Worm (Caenorhabditis elegans) whole organism, mixed stage, embryonic: ENCODE measurements around the gene srbc-75.

Source experiments
- bed-3 ChIP-seq: fragments of 200-800 bp; sonication (Bioruptor generic); optimal IDR thresholded peaks from 3 replicates; lab custom pipeline; 2018; ENCODE audit warnings: mild to moderate bottlenecking, missing genetic modification characterization, moderate library complexity, missing compliant biosample characterization
- elt-1 ChIP-seq: sonication (generic microtip); optimal IDR thresholded peaks from 2 replicates; lab custom pipeline; 2017; ENCODE audit warnings: missing genetic modification characterization, mild to moderate bottlenecking, missing compliant biosample characterization, antibody characterized with exemption, moderate library complexity, borderline replicate concordance; ENCODE audit not compliant: insufficient read depth
- lin-13 ChIP-seq: fragments of 150-350 bp; optimal IDR thresholded peaks from 2 replicates; lab custom pipeline; 2014; ENCODE audit warnings: missing biosample characterization, missing genetic modification characterization
- nhr-2 ChIP-seq: fragments of 150-350 bp; optimal IDR thresholded peaks from 2 replicates; lab custom pipeline; 2014; ENCODE audit warnings: missing biosample characterization, missing genetic modification characterization
- nhr-237 ChIP-seq: fragments of 150-350 bp; optimal IDR thresholded peaks from 2 replicates; lab custom pipeline; 2014; ENCODE audit warnings: missing biosample characterization, missing genetic modification characterization
- nhr-76 ChIP-seq: sonication (generic microtip); optimal IDR thresholded peaks from 2 replicates; lab custom pipeline; 2017; ENCODE audit warnings: missing biosample characterization, missing genetic modification characterization
- pha-4 ChIP-seq: fragments of 150-350 bp; optimal IDR thresholded peaks from 2 replicates; lab custom pipeline; 2018; ENCODE audit warnings: missing biosample characterization, missing genetic modification reagents, missing genetic modification characterization
- tbx-8 ChIP-seq: fragments of 200-800 bp; sonication (Bioruptor generic); optimal IDR thresholded peaks from 2 replicates; lab custom pipeline; 2018; ENCODE audit warnings: mild to moderate bottlenecking, missing genetic modification characterization, moderate library complexity, missing compliant biosample characterization

DNA sequence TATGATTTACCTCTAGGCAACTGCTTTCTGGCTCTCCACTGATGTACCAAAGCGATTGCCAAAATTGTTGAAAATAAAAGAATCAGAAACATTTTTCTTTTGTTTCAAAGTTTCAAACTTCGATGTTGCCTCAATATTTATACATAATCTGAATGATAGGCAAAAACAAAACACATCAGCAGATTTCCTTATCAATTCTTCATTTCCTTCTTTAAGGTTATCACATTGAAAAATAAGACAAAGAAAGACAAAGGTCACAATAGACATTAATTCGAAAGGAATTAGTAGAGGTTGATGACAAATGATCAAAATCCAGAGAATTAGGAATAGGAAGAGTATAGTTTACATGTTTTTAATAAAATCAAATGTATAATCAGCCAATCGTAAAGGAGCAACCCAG lies 37.4 kb downstream of the srbc-75 start, which contains the start of gene cyp-34A2:
- no peak for TF ChIP-seq nhr-76 (tag; lab: Kevin White, UChicago)
- no peak for TF ChIP-seq tbx-8 (GFP tag; lab: Kevin White, UChicago)
- TF ChIP-seq lin-13: no peak
- TF ChIP-seq elt-1: no peak
- no peak for TF ChIP-seq nhr-2 (tag; lab: Kevin White, UChicago)
- TF ChIP-seq nhr-237 (tag; lab: Kevin White, UChicago): no peak
- TF ChIP-seq bed-3 (GFP tag; lab: Kevin White, UChicago): no peak
- TF ChIP-seq pha-4 (tag; lab: Kevin White, UChicago): no peak
